Worm (Caenorhabditis elegans): Measurements from ENCODE around the gene hda-1.

DNA sequence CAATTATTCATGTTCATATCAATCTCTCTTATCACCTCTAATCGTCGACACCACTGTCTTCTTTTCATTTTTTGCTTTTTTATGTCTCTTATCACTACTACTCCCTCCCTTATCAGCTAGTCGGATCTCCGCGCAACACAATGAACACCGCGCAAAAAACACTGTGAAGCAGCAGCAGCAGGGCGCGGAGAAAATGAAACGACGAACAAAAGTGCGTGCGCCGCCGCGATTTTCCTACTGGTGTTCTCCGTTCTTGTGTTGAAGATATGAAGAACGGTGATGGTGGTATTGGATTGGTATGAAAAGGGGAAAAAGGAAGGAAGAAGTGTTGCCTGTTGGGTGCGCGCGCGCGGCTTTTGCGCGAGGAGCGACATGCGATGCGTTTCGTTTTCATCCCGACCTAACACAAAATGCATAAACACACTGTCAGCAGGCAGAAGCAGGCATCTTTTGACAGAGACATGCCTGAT, 19.4 kb upstream of the hda-1 start:
- TF ChIP-seq tbx-2 (tag; optimal IDR thresholded peaks at IDR 0.05) (no peak), unc-86 (tag; optimal IDR thresholded peaks at IDR 0.05) (no peak), pros-1 (tag; optimal IDR thresholded peaks at IDR 0.05) (no peak), fkh-10 (GFP tag; optimal IDR thresholded peaks at IDR 0.05) (no peak), elt-2 (tag; optimal IDR thresholded peaks at IDR 0.05) (peak; percentile 97), C08G9.2 (tag; optimal IDR thresholded peaks at IDR 0.05) (peak; percentile 16), ama-1 (optimal IDR thresholded peaks at IDR 0.05) (no peak), K02D7.2 (tag; optimal IDR thresholded peaks at IDR 0.05) (no peak), T23F11.4 (GFP tag; optimal IDR thresholded peaks at IDR 0.05) (no peak), madf-2 (tag; optimal IDR thresholded peaks at IDR 0.05) (no peak), ttx-3 (tag; optimal IDR thresholded peaks at IDR 0.05) (no peak), pat-9 (tag; optimal IDR thresholded peaks at IDR 0.05) (no peak)

All from whole organism, late embryonic.